Fruit fly (Drosophila melanogaster): ENCODE measurements around the gene CG8997.
A peak's percentile ranks its signal among the peaks of the same experiment; 100 is the strongest.

Gene CG8997

DNA sequence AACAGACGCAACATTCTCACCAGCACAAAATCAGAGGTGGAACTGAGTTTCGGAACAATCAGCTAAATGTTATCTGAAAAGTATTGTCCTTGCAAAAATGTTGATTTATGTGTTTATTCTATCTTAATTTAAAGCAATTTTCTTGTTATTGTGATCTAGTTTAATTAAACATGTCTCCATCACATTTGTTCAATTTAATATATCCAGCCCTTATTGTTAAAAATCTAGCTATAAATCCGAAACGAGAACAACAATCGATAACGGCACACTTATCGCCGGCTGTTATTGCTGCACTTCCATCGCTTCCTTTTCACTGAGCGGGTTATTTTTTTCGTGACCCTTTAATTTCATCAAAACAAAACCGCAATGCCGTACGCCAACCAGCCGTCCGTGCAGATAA lies 12.1 kb downstream of the CG8997 start, which contains the start of the genes GatC, PolG2 and Polr2C (continued):
- TF ChIP-seq tap (tag; optimal IDR thresholded peaks at IDR 0.05) (no peak), HmgZ (tag; optimal IDR thresholded peaks at IDR 0.05) (peak; percentile 61), pros (GFP tag; optimal IDR thresholded peaks at IDR 0.05) (no peak), CG14710 (tag; optimal IDR thresholded peaks at IDR 0.05) (peak; percentile 67), emc (GFP tag; optimal IDR thresholded peaks at IDR 0.05) (no peak), insv (GFP tag; optimal IDR thresholded peaks at IDR 0.05) (peak in 1 of 2 experiments; percentile 46), CG4854 (GFP tag; optimal IDR thresholded peaks at IDR 0.05) (peak; percentile 2), gt (GFP tag; IDR thresholded peaks at IDR 0.05) (no peak), gcm2 (GFP tag; optimal IDR thresholded peaks at IDR 0.05) (no peak), br (optimal IDR thresholded peaks at IDR 0.05) (no peak), HLHmδ (GFP tag; optimal IDR thresholded peaks at IDR 0.05) (no peak), Ravus (GFP tag; IDR thresholded peaks at IDR 0.05) (no peak), Hsf (GFP tag; optimal IDR thresholded peaks at IDR 0.05) (peak; percentile 37), yki (optimal IDR thresholded peaks at IDR 0.05) (no peak), Xbp1 (GFP tag; optimal IDR thresholded peaks at IDR 0.05) (peak; percentile 31), CG4360 (GFP tag; IDR thresholded peaks at IDR 0.05) (no peak), bsh (GFP tag; optimal IDR thresholded peaks at IDR 0.05) (peak in 1 of 2 experiments; percentile 23), cato (GFP tag; optimal IDR thresholded peaks at IDR 0.05; ENCODE audit: borderline replicate concordance) (no peak), Lpt (GFP tag; optimal IDR thresholded peaks at IDR 0.05) (no peak), Spps (tag; optimal IDR thresholded peaks at IDR 0.05) (no peak), Fer2 (tag; optimal IDR thresholded peaks at IDR 0.05) (no peak), fd3F (GFP tag; optimal IDR thresholded peaks at IDR 0.05) (no peak), bab2 (GFP tag; optimal IDR thresholded peaks at IDR 0.05) (peak; percentile 41), CG8281 (tag; optimal IDR thresholded peaks at IDR 0.05) (no peak), Optix (GFP tag; IDR thresholded peaks at IDR 0.05) (no peak), ssp (GFP tag; IDR thresholded peaks at IDR 0.05) (peak; percentile 79), fu2 (GFP tag; optimal IDR thresholded peaks at IDR 0.05) (peak; percentile 32), Rx (GFP tag; IDR thresholded peaks at IDR 0.05) (no peak), pb (GFP tag; optimal IDR thresholded peaks at IDR 0.05) (no peak), vnd (GFP tag; IDR thresholded peaks at IDR 0.05; ENCODE audit: partially characterized antibody) (peak; percentile 82), HHEX (GFP tag; optimal IDR thresholded peaks at IDR 0.05) (no peak), Six4 (GFP tag; optimal IDR thresholded peaks at IDR 0.05) (no peak), Doc3 (GFP tag; IDR thresholded peaks at IDR 0.05; ENCODE audit: partially characterized antibody) (peak; percentile 62; the same call in 2 of the 3 replicates), E2f1 (GFP tag; IDR thresholded peaks at IDR 0.05) (no peak), CG10274 (GFP tag; optimal IDR thresholded peaks at IDR 0.05) (no peak), sug (tag; optimal IDR thresholded peaks at IDR 0.05) (peak; percentile 52), lola (GFP tag; optimal IDR thresholded peaks at IDR 0.05) (peak in 1 of 3 experiments; percentile 39), Side (GFP tag; optimal IDR thresholded peaks at IDR 0.05) (peak; percentile 26), H15 (GFP tag; IDR thresholded peaks at IDR 0.05) (no peak), CG14014 (GFP tag; IDR thresholded peaks at IDR 0.05) (peak; percentile 43; the same call in 1 of the 2 replicates), CG10431 (GFP tag; optimal IDR thresholded peaks at IDR 0.05) (no peak), Lim3 (GFP tag; IDR thresholded peaks at IDR 0.05) (no peak), CG31224 (GFP tag; IDR thresholded peaks at IDR 0.05) (no peak), crp (GFP tag; optimal IDR thresholded peaks at IDR 0.05) (peak in 1 of 2 experiments; percentile 37), lov (optimal IDR thresholded peaks at IDR 0.05) (no peak), lov (GFP tag; IDR thresholded peaks at IDR 0.05) (no peak), CG18599 (GFP tag; optimal IDR thresholded peaks at IDR 0.05) (no peak), CG7556 (GFP tag; optimal IDR thresholded peaks at IDR 0.05) (no peak), NC2β (GFP tag; optimal IDR thresholded peaks at IDR 0.05) (peak; percentile 33), tio (GFP tag; optimal IDR thresholded peaks at IDR 0.05) (no peak), BEAF-32 (GFP tag; optimal IDR thresholded peaks at IDR 0.05) (peak; percentile 77), bowl (GFP tag; IDR thresholded peaks at IDR 0.05) (0 out of 2 replicates have a peak, but pooled peaks have one; percentile 4)
